Fruit fly (Drosophila melanogaster) whole organism, wandering third instar larva: Measurements from ENCODE around the gene gt.

ENCODE experiments used
- Abd-B ChIP-seq: fragments of >200 bp; optimal IDR thresholded peaks from 2 replicates; lab custom pipeline; 2017; ENCODE audit warnings: missing biosample characterization, missing genetic modification characterization
- CG32264 ChIP-seq: fragments of 200-800 bp; sonication (Bioruptor generic); optimal IDR thresholded peaks from 2 replicates; lab custom pipeline; 2016; ENCODE audit warnings: missing biosample characterization, missing genetic modification characterization
- CG9705 ChIP-seq: fragments of 200-800 bp; sonication (Bioruptor generic); optimal IDR thresholded peaks from 2 replicates; lab custom pipeline; 2018; ENCODE audit warnings: missing biosample characterization, mild to moderate bottlenecking, missing genetic modification characterization
- CrebA ChIP-seq: fragments of 200-800 bp; sonication (Bioruptor generic); optimal IDR thresholded peaks from 2 replicates; lab custom pipeline; 2016; ENCODE audit warnings: missing biosample characterization, mild to moderate bottlenecking, missing genetic modification characterization, borderline replicate concordance
- Dfd ChIP-seq: fragments of >200 bp; optimal IDR thresholded peaks from 2 replicates; lab custom pipeline; 2017; ENCODE audit warnings: missing biosample characterization, missing genetic modification characterization
- Dif ChIP-seq: fragments of 200-275, 200-300 bp; sonication (Bioruptor generic); optimal IDR thresholded peaks from 2 replicates; lab custom pipeline; 2018; ENCODE audit warnings: missing biosample characterization, missing genetic modification characterization; ENCODE audit not compliant: partially characterized antibody
- GATAd ChIP-seq: sonication (Bioruptor generic); optimal IDR thresholded peaks from 2 replicates; lab custom pipeline; 2016; ENCODE audit warnings: missing biosample characterization, missing genetic modification characterization
- HLH106 ChIP-seq: fragments of 200-800 bp; optimal IDR thresholded peaks from 3 replicates; lab custom pipeline; 2019; ENCODE audit warnings: missing biosample characterization, mild to moderate bottlenecking, missing genetic modification characterization, moderate library complexity
- Hnf4 ChIP-seq: fragments of 200-800 bp; sonication (Bioruptor generic); optimal IDR thresholded peaks from 2 replicates; lab custom pipeline; 2016; ENCODE audit warnings: missing biosample characterization, mild to moderate bottlenecking, missing genetic modification characterization
- Hr78 ChIP-seq: fragments of >200 bp; optimal IDR thresholded peaks from 2 replicates; lab custom pipeline; 2017; ENCODE audit warnings: missing biosample characterization, missing genetic modification characterization
- Hr83 ChIP-seq: fragments of 200-300 bp; sonication (Bioruptor generic); optimal IDR thresholded peaks from 2 replicates; lab custom pipeline; 2016; ENCODE audit warnings: missing biosample characterization, mild to moderate bottlenecking, missing genetic modification characterization, moderate library complexity; ENCODE audit not compliant: poor library complexity, severe bottlenecking
- Jra ChIP-seq: sonication (Bioruptor generic); optimal IDR thresholded peaks from 2 replicates; lab custom pipeline; 2016; ENCODE audit warnings: missing biosample characterization, missing genetic modification characterization
- Mio ChIP-seq: sonication (Bioruptor generic); optimal IDR thresholded peaks from 2 replicates; lab custom pipeline; 2016; ENCODE audit warnings: missing biosample characterization, missing genetic modification characterization
- Myc ChIP-seq: fragments of >200 bp; optimal IDR thresholded peaks from 2 replicates; lab custom pipeline; 2017
- N ChIP-seq: fragments of >200 bp; optimal IDR thresholded peaks from 2 replicates; lab custom pipeline; 2018; ENCODE audit warnings: missing biosample characterization, missing external identifiers, missing genetic modification characterization
- OdsH ChIP-seq: fragments of 200-800 bp; sonication (Bioruptor generic); optimal IDR thresholded peaks from 2 replicates; lab custom pipeline; 2016; ENCODE audit warnings: missing biosample characterization, mild to moderate bottlenecking, missing genetic modification characterization
- Rel ChIP-seq, 2 experiments: fragments of 200-800 bp; sonication (Bioruptor generic) in 1 of 2; optimal IDR thresholded peaks; 2 replicates in 1 of 2; 3 replicates in 1 of 2; lab custom pipeline; 2016 to 2019; ENCODE audit warnings: mild to moderate bottlenecking in 2 of 2, missing biosample characterization in 2 of 2, missing genetic modification characterization in 2 of 2, moderate library complexity in 1 of 2
- Sp1 ChIP-seq: fragments of 200-800 bp; sonication (Bioruptor generic); optimal IDR thresholded peaks from 3 replicates; lab custom pipeline; 2019; ENCODE audit warnings: missing biosample characterization, mild to moderate bottlenecking, missing genetic modification characterization, moderate library complexity
- Vsx2 ChIP-seq: fragments of 200-300, 225-300 bp; sonication (Bioruptor generic); optimal IDR thresholded peaks from 2 replicates; lab custom pipeline; 2018; ENCODE audit warnings: missing biosample characterization, missing genetic modification characterization; ENCODE audit not compliant: partially characterized antibody
- br ChIP-seq: fragments of 200-800 bp; sonication (Bioruptor generic); optimal IDR thresholded peaks from 2 replicates; lab custom pipeline; 2016; ENCODE audit warnings: missing biosample characterization, missing genetic modification characterization
- brk ChIP-seq: fragments of 200-800 bp; sonication (Bioruptor generic); optimal IDR thresholded peaks from 2 replicates; lab custom pipeline; 2016; ENCODE audit warnings: missing biosample characterization, mild to moderate bottlenecking, missing genetic modification characterization
- dl ChIP-seq, 2 experiments: fragments of 175-275, 200-275 bp in 1 of 2; fragments of 200-275 bp in 1 of 2; sonication (Bioruptor generic); optimal IDR thresholded peaks; lab custom pipeline; 2018; ENCODE audit warnings: mild to moderate bottlenecking in 2 of 2, missing biosample characterization in 2 of 2, missing genetic modification characterization in 2 of 2, moderate library complexity in 2 of 2; ENCODE audit not compliant: partially characterized antibody in 2 of 2, insufficient read depth in 1 of 2
- dmrt93B ChIP-seq: fragments of 200-800 bp; sonication (Bioruptor generic); optimal IDR thresholded peaks from 2 replicates; lab custom pipeline; 2018; ENCODE audit warnings: missing biosample characterization, mild to moderate bottlenecking, missing genetic modification characterization
- dsf ChIP-seq: sonication (Bioruptor generic); optimal IDR thresholded peaks from 2 replicates; lab custom pipeline; 2016; ENCODE audit warnings: missing biosample characterization, missing genetic modification characterization, borderline replicate concordance
- ey ChIP-seq: fragments of 200-800 bp; sonication (Bioruptor generic); optimal IDR thresholded peaks from 2 replicates; lab custom pipeline; 2016; ENCODE audit warnings: missing biosample characterization, missing genetic modification characterization
- foxo ChIP-seq, 2 experiments: fragments of 200-800 bp; sonication (Bioruptor generic); optimal IDR thresholded peaks; 2 replicates in 1 of 2; 3 replicates in 1 of 2; lab custom pipeline; 2016 to 2017; ENCODE audit warnings: missing biosample characterization in 2 of 2, missing genetic modification characterization in 2 of 2
- fru ChIP-seq: fragments of 200-800 bp; sonication (Bioruptor generic); optimal IDR thresholded peaks from 3 replicates; lab custom pipeline; 2016; ENCODE audit warnings: missing biosample characterization, mild to moderate bottlenecking, missing genetic modification characterization
- h ChIP-seq: fragments of 200-800 bp; sonication (Bioruptor generic); optimal IDR thresholded peaks from 3 replicates; lab custom pipeline; 2016; ENCODE audit warnings: missing biosample characterization, mild to moderate bottlenecking, missing genetic modification characterization
- jim ChIP-seq: fragments of 175-275, 200-325 bp; sonication (Bioruptor generic); optimal IDR thresholded peaks from 2 replicates; lab custom pipeline; 2016; ENCODE audit warnings: missing biosample characterization, mild to moderate bottlenecking, missing genetic modification characterization
- lola ChIP-seq: fragments of >200 bp; optimal IDR thresholded peaks from 2 replicates; lab custom pipeline; 2017; ENCODE audit warnings: missing biosample characterization, missing genetic modification characterization
- pan ChIP-seq: fragments of >200 bp; optimal IDR thresholded peaks from 2 replicates; lab custom pipeline; 2017
- psq ChIP-seq: fragments of 200-800 bp; sonication (Bioruptor generic); optimal IDR thresholded peaks from 3 replicates; lab custom pipeline; 2017; ENCODE audit warnings: missing biosample characterization, mild to moderate bottlenecking, missing genetic modification characterization, moderate library complexity
- rgr ChIP-seq: fragments of 200-800 bp; sonication (Bioruptor generic); optimal IDR thresholded peaks from 3 replicates; lab custom pipeline; 2016; ENCODE audit warnings: missing biosample characterization, mild to moderate bottlenecking, missing genetic modification characterization
- sage ChIP-seq: fragments of 200-800 bp; sonication (Bioruptor generic); optimal IDR thresholded peaks from 2 replicates; lab custom pipeline; 2016; ENCODE audit warnings: missing biosample characterization, mild to moderate bottlenecking, missing genetic modification characterization
- sv ChIP-seq: fragments of 200-800 bp; sonication (Bioruptor generic); optimal IDR thresholded peaks from 3 replicates; lab custom pipeline; 2016; ENCODE audit warnings: missing biosample characterization, missing genetic modification characterization
- tai ChIP-seq: sonication (Bioruptor generic); optimal IDR thresholded peaks from 2 replicates; lab custom pipeline; 2016; ENCODE audit warnings: missing biosample characterization, missing genetic modification characterization
- usp ChIP-seq: fragments of >200 bp; optimal IDR thresholded peaks from 2 replicates; lab custom pipeline; 2017; ENCODE audit warnings: missing biosample characterization, missing genetic modification characterization
- woc ChIP-seq: sonication (Bioruptor generic); optimal IDR thresholded peaks from 2 replicates; lab custom pipeline; 2016; ENCODE audit warnings: missing biosample characterization, mild to moderate bottlenecking, missing genetic modification characterization

The gt gene

DNA sequence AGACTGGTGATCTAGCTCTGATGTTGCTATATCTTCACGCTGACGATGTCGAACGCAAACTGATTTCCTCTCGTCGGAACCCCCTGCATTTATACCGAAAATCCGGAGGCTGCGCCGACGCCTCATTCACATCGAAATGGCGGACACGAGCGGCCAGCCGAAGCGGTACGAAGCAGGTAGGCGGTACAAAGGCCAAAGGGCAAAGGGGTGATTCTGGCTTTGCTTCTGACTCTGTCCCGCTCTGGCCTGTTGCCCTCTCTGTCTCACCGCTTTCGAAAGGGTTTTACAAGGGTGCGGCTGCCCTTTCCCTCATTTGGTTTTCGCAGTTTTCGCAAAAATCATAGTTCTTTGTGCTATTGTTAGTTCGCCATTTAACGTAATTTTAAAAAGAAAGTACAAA is at the start of gene gt:
gt (minus strand) TSS at position 65 of the 400 bp plus-strand sequence.
- no peak for TF ChIP-seq sv (GFP tag; lab: Kevin White, UChicago)

DNA sequence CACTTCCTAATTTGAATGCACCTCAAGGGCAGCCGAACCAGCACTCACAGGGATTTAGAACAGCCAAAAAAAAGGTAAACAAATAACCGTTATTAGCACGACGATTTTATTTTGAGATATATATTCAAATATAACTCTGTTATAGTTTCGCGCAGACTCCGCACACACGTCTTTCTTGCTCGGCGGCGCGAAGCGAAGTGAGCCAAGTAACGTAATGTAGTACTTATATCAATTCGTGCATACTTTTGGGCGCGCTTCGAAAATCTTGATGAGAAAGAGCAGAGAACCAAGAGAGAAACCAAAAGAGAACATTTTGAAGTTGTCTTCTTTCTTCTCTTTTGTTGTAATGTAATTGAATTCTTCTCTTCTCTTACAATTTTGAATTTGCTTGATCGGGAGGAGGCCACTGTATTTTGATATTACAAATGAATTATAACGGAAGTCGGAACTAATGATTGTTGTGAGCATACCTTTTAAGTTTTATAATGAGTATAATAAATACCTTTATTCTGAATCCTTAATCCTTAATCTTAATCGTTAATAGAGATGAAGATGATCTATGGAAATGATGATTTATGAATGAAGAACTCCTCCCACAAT is 41.2 kb upstream of the gt start, which contains the start of gene boi:
boi (minus strand) TSS at position 201 of the 600 bp plus-strand sequence.
- TF ChIP-seq psq (GFP tag; lab: Kevin White, UChicago) = no peak
- TF ChIP-seq dl (GFP tag; optimal IDR thresholded peaks at IDR 0.05; lab: Kevin White, UChicago; ENCODE audit: insufficient read depth in 1 of 2, partially characterized antibody in 2 of 2) = peak in 1 of 2 experiments; percentile 5
- TF ChIP-seq Dif = peak; percentile 34
- TF ChIP-seq fru (GFP tag; lab: Kevin White, UChicago) = peak; percentile 32

DNA sequence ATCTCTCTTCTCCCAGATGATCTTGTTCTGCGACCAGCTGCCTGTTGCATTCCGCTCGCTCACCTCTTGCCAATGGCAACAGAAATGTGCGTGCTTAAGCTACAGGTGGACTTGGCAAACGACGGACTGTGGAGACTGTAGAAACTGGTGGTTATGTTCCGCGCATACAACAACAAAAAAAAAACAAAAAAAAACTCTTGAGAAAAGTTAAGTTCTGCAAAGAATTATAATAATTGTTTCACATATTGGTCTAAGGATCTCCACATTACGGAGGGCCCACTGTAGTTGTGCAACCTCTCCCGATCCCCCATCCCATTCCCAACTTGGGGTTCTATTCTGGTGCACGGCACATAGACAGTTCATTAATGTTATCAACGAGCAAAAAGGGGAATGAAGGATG is 39.8 kb upstream of the gt start:
- TF ChIP-seq HLH106 (tag; lab: Kevin White, UChicago) (peak; percentile 49), Myc (lab: Kevin White, UChicago) (no peak), Hr78 (GFP tag; lab: Kevin White, UChicago) (no peak), jim (GFP tag; lab: Kevin White, UChicago) (no peak), woc (GFP tag; lab: Kevin White, UChicago) (peak; percentile 41), lola (no peak), foxo (GFP tag; optimal IDR thresholded peaks at IDR 0.05; lab: Kevin White, UChicago) (peak in 1 of 2 experiments; percentile 63), OdsH (GFP tag; lab: Kevin White, UChicago) (peak; percentile 48), Hnf4 (GFP tag; lab: Kevin White, UChicago) (peak; percentile 25), rgr (GFP tag; lab: Kevin White, UChicago) (peak; percentile 58), Sp1 (GFP tag; lab: Kevin White, UChicago) (peak; percentile 28), brk (GFP tag; lab: Kevin White, UChicago) (no peak), GATAd (GFP tag; lab: Kevin White, UChicago) (no peak), Dfd (no peak), pan (lab: Kevin White, UChicago) (no peak), dl (GFP tag; optimal IDR thresholded peaks at IDR 0.05; lab: Kevin White, UChicago; ENCODE audit: insufficient read depth in 1 of 2, partially characterized antibody in 2 of 2) (no peak), usp (GFP tag; lab: Kevin White, UChicago) (no peak), br (peak; percentile 62), ey (GFP tag; lab: Kevin White, UChicago) (peak; percentile 62), N (no peak), fru (GFP tag; lab: Kevin White, UChicago) (peak; percentile 67), sv (GFP tag; lab: Kevin White, UChicago) (peak; percentile 3), tai (GFP tag; lab: Kevin White, UChicago) (no peak), h (peak; percentile 71), dmrt93B (GFP tag; lab: Kevin White, UChicago) (peak; percentile 38), Mio (no peak), Vsx2 (GFP tag; lab: Kevin White, UChicago) (no peak), Abd-B (GFP tag; lab: Kevin White, UChicago) (no peak), psq (GFP tag; lab: Kevin White, UChicago) (peak; percentile 32), Rel (GFP tag; optimal IDR thresholded peaks at IDR 0.05; lab: Kevin White, UChicago) (no peak), Rel (tag; optimal IDR thresholded peaks at IDR 0.05; lab: Kevin White, UChicago) (no peak), sage (GFP tag; lab: Kevin White, UChicago) (no peak), Hr83 (GFP tag; lab: Kevin White, UChicago) (no peak), CG9705 (no peak), CrebA (GFP tag; lab: Kevin White, UChicago) (no peak), CG32264 (no peak), Dif (no peak), Jra (GFP tag; lab: Kevin White, UChicago) (no peak), dsf (GFP tag; lab: Kevin White, UChicago) (no peak)
- TF ChIP-seq, all 38 proteins: peak for 14
